Worm (Caenorhabditis elegans): ENCODE results near the gene F21D12.2.
A peak's percentile ranks its signal among the peaks of the same experiment; 100 is the strongest.

Gene F21D12.2

ce11 chrII:7310023-7310422 lies 7.5 kb upstream of the F21D12.2 start, which contains the start of the genes F45E12.5 and cnep-1:
TSS of gene F45E12.5 (minus strand) at chrII:7310115.
TSS of gene cnep-1 (plus strand) at chrII:7310348.
- TF ChIP-seq skn-1 (tag; optimal IDR thresholded peaks at IDR 0.05) (no peak), lsy-2 (tag; optimal IDR thresholded peaks at IDR 0.05) (peak in 1 of 2 experiments; percentile 34), Y48G9A.11 (GFP tag; IDR thresholded peaks at IDR 0.05) (no peak)

DNA sequence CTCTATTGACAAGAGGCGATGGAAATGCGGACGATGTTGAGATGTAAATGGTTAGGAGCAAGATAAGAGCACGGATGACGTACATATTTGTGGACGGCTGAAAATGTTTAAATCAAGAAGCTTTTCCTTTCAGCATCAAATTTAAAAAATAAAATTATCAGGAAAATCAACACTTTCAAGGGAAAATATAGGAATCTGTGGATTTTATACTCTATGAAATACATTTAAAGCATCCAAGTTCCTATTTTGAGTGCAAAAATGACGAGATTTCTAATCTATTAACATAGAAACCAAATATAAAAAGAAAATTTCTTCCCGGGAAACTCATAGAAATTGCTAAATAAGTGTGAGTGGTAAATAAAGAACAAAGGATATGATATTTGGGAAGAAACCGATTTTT lies 3.5 kb upstream of the F21D12.2 start, which contains the start of gene F45E12.6:
F45E12.6 (minus strand) TSS at position 101 of the 400 bp plus-strand sequence.
- TF ChIP-seq R02D3.7 (tag; optimal IDR thresholded peaks at IDR 0.05) (no peak), snpc-4 (tag; optimal IDR thresholded peaks at IDR 0.05) (no peak), hlh-11 (tag; optimal IDR thresholded peaks at IDR 0.05) (no peak), nhr-6 (tag; optimal IDR thresholded peaks at IDR 0.05) (no peak), Y5F2A.4 (GFP tag; optimal IDR thresholded peaks at IDR 0.05) (no peak), lin-13 (GFP tag; optimal IDR thresholded peaks at IDR 0.05) (no peak), ceh-28 (tag; optimal IDR thresholded peaks at IDR 0.05) (no peak), set-16 (GFP tag; IDR thresholded peaks at IDR 0.05) (no peak), arid-1 (GFP tag; conservative IDR thresholded peaks at IDR 0.05) (no peak), sdz-12 (GFP tag; optimal IDR thresholded peaks at IDR 0.05) (no peak), dmd-9 (GFP tag; IDR thresholded peaks at IDR 0.05) (no peak), Y48G9A.11 (GFP tag; IDR thresholded peaks at IDR 0.05) (no peak), mxl-2 (GFP tag; conservative IDR thresholded peaks at IDR 0.05) (no peak), zfp-3 (GFP tag; conservative IDR thresholded peaks at IDR 0.05) (no peak), madf-5 (GFP tag; IDR thresholded peaks at IDR 0.05) (no peak)

- TF ChIP-seq spr-3 (GFP tag; optimal IDR thresholded peaks at IDR 0.05) (peak; percentile 14), zfp-3 (GFP tag; conservative IDR thresholded peaks at IDR 0.05) (0 out of 2 replicates have a peak, but pooled peaks have one; percentile 43), unc-62 (GFP tag; optimal IDR thresholded peaks at IDR 0.05 in 1 of 2) (peak in 1 of 2 experiments; percentile 0), unc-62 (tag; optimal IDR thresholded peaks at IDR 0.05) (no peak), mdl-1 (tag; optimal IDR thresholded peaks at IDR 0.05) (no peak), ceh-20 (GFP tag; IDR thresholded peaks at IDR 0.05) (0 out of 2 replicates have a peak, but pooled peaks have one; percentile 35), vab-7 (GFP tag; IDR thresholded peaks at IDR 0.05) (peak; percentile 33; the same call in 1 of the 2 replicates), ztf-7 (tag; optimal IDR thresholded peaks at IDR 0.05) (no peak), ces-1 (GFP tag; optimal IDR thresholded peaks at IDR 0.05) (no peak), madf-5 (GFP tag; IDR thresholded peaks at IDR 0.05) (0 out of 4 replicates have a peak, but pooled peaks of 1 of the 2 experiments have one; percentile 21), pqm-1 (tag; optimal IDR thresholded peaks at IDR 0.05) (no peak), F37D6.2 (tag; optimal IDR thresholded peaks at IDR 0.05) (peak; percentile 38), lin-1 (GFP tag; IDR thresholded peaks at IDR 0.05) (no peak), lin-39 (tag; optimal IDR thresholded peaks at IDR 0.05) (no peak), daf-16 (GFP tag; optimal IDR thresholded peaks at IDR 0.05) (peak in 1 of 2 experiments; percentile 55), daf-16 (tag; optimal IDR thresholded peaks at IDR 0.05) (no peak), F26F4.8 (GFP tag; conservative IDR thresholded peaks at IDR 0.05) (0 out of 2 replicates have a peak, but pooled peaks have one; percentile 41), fkh-10 (GFP tag; optimal IDR thresholded peaks at IDR 0.05) (no peak), nhr-11 (tag; optimal IDR thresholded peaks at IDR 0.05) (no peak), daf-8 (GFP tag; IDR thresholded peaks at IDR 0.05) (no peak), R02D3.7 (tag; optimal IDR thresholded peaks at IDR 0.05) (no peak), nhr-77 (tag; optimal IDR thresholded peaks at IDR 0.05) (no peak), dmd-6 (GFP tag; IDR thresholded peaks at IDR 0.05) (0 out of 2 replicates have a peak, but pooled peaks have one; percentile 15), egl-43 (GFP tag; IDR thresholded peaks at IDR 0.05) (peak; percentile 77; the same call in 1 of the 2 replicates), ceh-32 (tag; optimal IDR thresholded peaks at IDR 0.05; ENCODE audit: poor library complexity) (no peak), lim-7 (GFP tag; IDR thresholded peaks at IDR 0.05) (0 out of 2 replicates have a peak, but pooled peaks have one; percentile 39), daf-19 (GFP tag; conservative IDR thresholded peaks at IDR 0.05) (peak; percentile 67; the same call in 1 of the 2 replicates), nhr-237 (tag; optimal IDR thresholded peaks at IDR 0.05) (no peak), mxl-3 (GFP tag; optimal IDR thresholded peaks at IDR 0.05) (no peak), dmd-9 (GFP tag; IDR thresholded peaks at IDR 0.05) (no peak), snpc-1.2 (GFP tag; IDR thresholded peaks at IDR 0.05) (no peak), madf-9 (GFP tag; conservative IDR thresholded peaks at IDR 0.05) (0 out of 2 replicates have a peak, but pooled peaks have one; percentile 10), T26A8.4 (GFP tag; IDR thresholded peaks at IDR 0.05) (no peak), php-3 (GFP tag; IDR thresholded peaks at IDR 0.05) (0 out of 2 replicates have a peak, but pooled peaks have one; percentile 43)
Measured at ce11 chrII:7319471-7319870, 1.9 kb downstream of the F21D12.2 start.
